Fruit fly (Drosophila melanogaster): ENCODE data around the gene CG4332.
"Not testable (repeated sequence)": the region's sequence is repeated elsewhere in the genome, so short reads cannot be mapped to it uniquely, and the experiment has no call there.

- TF ChIP-seq CG32121 (GFP tag; IDR thresholded peaks at IDR 0.05); rn (GFP tag; IDR thresholded peaks at IDR 0.05); CG17806 (tag; optimal IDR thresholded peaks at IDR 0.05); gl (tag; optimal IDR thresholded peaks at IDR 0.05); CG12605 (GFP tag; IDR thresholded peaks at IDR 0.05); CG34367 (tag; optimal IDR thresholded peaks at IDR 0.05); CG15710 (tag; optimal IDR thresholded peaks at IDR 0.05); EcR (GFP tag; optimal IDR thresholded peaks at IDR 0.05); Pif1B (GFP tag; optimal IDR thresholded peaks at IDR 0.05); CG8159 (tag; optimal IDR thresholded peaks at IDR 0.05); CG4496 (GFP tag; IDR thresholded peaks at IDR 0.05); Snoo (tag; optimal IDR thresholded peaks at IDR 0.05); fd96Ca (GFP tag; IDR thresholded peaks at IDR 0.05): not testable (repeated sequence)
These were observed 29.3 kb downstream of the CG4332 start, which contains the start of gene CG32641 for dm6 chrX:13184178-13184577.
